Fruit fly (Drosophila melanogaster): ENCODE data around the gene capt.

capt gene

DNA sequence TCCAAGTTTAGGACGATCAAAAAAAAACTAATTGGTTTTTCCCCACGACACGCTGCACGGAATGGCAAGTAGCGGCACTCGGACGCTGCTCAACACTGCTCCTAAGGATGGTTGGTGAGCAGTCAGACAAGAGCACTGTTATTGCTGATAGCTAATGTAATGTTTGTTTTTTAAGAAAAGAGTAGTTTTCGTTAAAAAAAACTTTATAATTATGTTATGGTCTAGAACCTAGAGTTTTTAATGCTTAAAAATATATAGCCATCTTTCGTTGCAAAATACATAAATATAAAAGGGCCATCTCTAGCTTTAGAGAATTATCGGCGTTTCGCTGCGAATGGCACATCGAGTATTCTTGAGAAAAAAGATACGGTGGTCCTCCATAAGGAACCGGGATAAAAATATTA is 14.6 kb upstream of the capt start, which contains the start of the genes Charon and CG4887 (continued):
- TF ChIP-seq cwo (GFP tag; optimal IDR thresholded peaks at IDR 0.05), result peak; percentile 48
- peak; percentile 89 for TF ChIP-seq phol (tag; optimal IDR thresholded peaks at IDR 0.05)
- TF ChIP-seq CG13287 (GFP tag; IDR thresholded peaks at IDR 0.05; ENCODE audit: partially characterized antibody), result peak; percentile 80
- TF ChIP-seq CG6654 (GFP tag; optimal IDR thresholded peaks at IDR 0.05), result peak; percentile 16
- no peak for TF ChIP-seq CG10431 (GFP tag; optimal IDR thresholded peaks at IDR 0.05)
- no peak for TF ChIP-seq CG2199 (GFP tag; IDR thresholded peaks at IDR 0.05)
- TF ChIP-seq bcd (GFP tag; optimal IDR thresholded peaks at IDR 0.05), result peak; percentile 73
- peak; percentile 79 for TF ChIP-seq tx (GFP tag; optimal IDR thresholded peaks at IDR 0.05)
- peak; percentile 87 for TF ChIP-seq Mad (GFP tag; optimal IDR thresholded peaks at IDR 0.05)
- no peak for TF ChIP-seq CG11504 (tag; optimal IDR thresholded peaks at IDR 0.05)
- TF ChIP-seq sob (GFP tag; IDR thresholded peaks at IDR 0.05), result peak; percentile 89
- peak; percentile 82 for TF ChIP-seq CG13624 (GFP tag; optimal IDR thresholded peaks at IDR 0.05)
- peak; percentile 89 for TF ChIP-seq CG4424 (GFP tag; optimal IDR thresholded peaks at IDR 0.05)
- no peak for TF ChIP-seq D19B (GFP tag; optimal IDR thresholded peaks at IDR 0.05)
- peak; percentile 82 for TF ChIP-seq CG33557 (GFP tag; optimal IDR thresholded peaks at IDR 0.05)
- peak; percentile 52 for TF ChIP-seq CG3163 (GFP tag; optimal IDR thresholded peaks at IDR 0.05)
- no peak for TF ChIP-seq fd102C (GFP tag; optimal IDR thresholded peaks at IDR 0.05)
- no peak for TF ChIP-seq zf30C (GFP tag; optimal IDR thresholded peaks at IDR 0.05)
- TF ChIP-seq CG34224 (GFP tag; IDR thresholded peaks at IDR 0.05; ENCODE audit: partially characterized antibody), result peak; percentile 48; the same call in 2 of the 3 replicates
- peak in 1 of 3 experiments; percentile 15 for TF ChIP-seq Stat92E (GFP tag; optimal IDR thresholded peaks at IDR 0.05)
- TF ChIP-seq CG11085 (GFP tag; IDR thresholded peaks at IDR 0.05), result peak; percentile 74
- TF ChIP-seq croc (GFP tag; conservative IDR thresholded peaks at IDR 0.05), result peak; percentile 76
- TF ChIP-seq C15 (GFP tag; IDR thresholded peaks at IDR 0.05), result peak; percentile 58; the same call in 1 of the 3 replicates
- TF ChIP-seq CG17359 (tag; optimal IDR thresholded peaks at IDR 0.05), result no peak
- TF ChIP-seq Gsc (GFP tag; IDR thresholded peaks at IDR 0.05), result peak; percentile 46; the same call in 1 of the 2 replicates
- TF ChIP-seq Sin3A (optimal IDR thresholded peaks at IDR 0.05), result peak; percentile 89
- TF ChIP-seq CG4820 (GFP tag; optimal IDR thresholded peaks at IDR 0.05), result peak; percentile 77
- TF ChIP-seq sr (GFP tag; IDR thresholded peaks at IDR 0.05), result no peak
- peak; percentile 65; the same call in 1 of the 2 replicates for TF ChIP-seq E2f2 (GFP tag; IDR thresholded peaks at IDR 0.05)
- TF ChIP-seq CG17361 (GFP tag; IDR thresholded peaks at IDR 0.05), result no peak; the same call in 2 of the 3 replicates
- no peak for TF ChIP-seq CG11723 (GFP tag; optimal IDR thresholded peaks at IDR 0.05)
- no peak for TF ChIP-seq CG31441 (GFP tag; IDR thresholded peaks at IDR 0.05)
- peak; percentile 93 for TF ChIP-seq CG9932 (GFP tag; IDR thresholded peaks at IDR 0.05)
- TF ChIP-seq Vsx1 (GFP tag; optimal IDR thresholded peaks at IDR 0.05), result no peak
- TF ChIP-seq Antp (GFP tag; optimal IDR thresholded peaks at IDR 0.05), result peak; percentile 81
- peak in 1 of 2 experiments; percentile 79 for TF ChIP-seq bsh (GFP tag; optimal IDR thresholded peaks at IDR 0.05)
- peak; percentile 82 for TF ChIP-seq CG10366 (GFP tag; IDR thresholded peaks at IDR 0.05)
- TF ChIP-seq CG17186 (GFP tag; optimal IDR thresholded peaks at IDR 0.05), result peak; percentile 24
- peak; percentile 68 for TF ChIP-seq Atf-2 (GFP tag; optimal IDR thresholded peaks at IDR 0.05)
- no peak for TF ChIP-seq CG15011 (GFP tag; optimal IDR thresholded peaks at IDR 0.05)
- TF ChIP-seq CG2120 (GFP tag; optimal IDR thresholded peaks at IDR 0.05), result peak; percentile 94
- TF ChIP-seq ham (GFP tag; IDR thresholded peaks at IDR 0.05), result no peak
- TF ChIP-seq Dad (GFP tag; optimal IDR thresholded peaks at IDR 0.05), result peak; percentile 82
- TF ChIP-seq CG11560 (tag; IDR thresholded peaks at IDR 0.05), result peak; percentile 74; the same call in 2 of the 3 replicates
- TF ChIP-seq BtbVII (GFP tag; optimal IDR thresholded peaks at IDR 0.05), result no peak
- no peak for TF ChIP-seq tap (tag; optimal IDR thresholded peaks at IDR 0.05)
- TF ChIP-seq Dref (GFP tag; IDR thresholded peaks at IDR 0.05), result peak; percentile 55
- TF ChIP-seq CkIIα-i1 (GFP tag; IDR thresholded peaks at IDR 0.05), result no peak
- peak; percentile 53; the same call in 1 of the 2 replicates for TF ChIP-seq CG1024 (GFP tag; IDR thresholded peaks at IDR 0.05)
- peak; percentile 82 for TF ChIP-seq al (GFP tag; IDR thresholded peaks at IDR 0.05)
- peak; percentile 35; the same call in 1 of the 3 replicates for TF ChIP-seq B-H1 (GFP tag; IDR thresholded peaks at IDR 0.05)
